Worm (Caenorhabditis elegans) whole organism, late embryonic: ENCODE measurements around the gene cyp-14A1.

Experiments used
- Y22D7AL.16 ChIP-seq: sonication (generic microtip); optimal IDR thresholded peaks from 2 replicates; lab custom pipeline; 2016; ENCODE audit warnings: missing genetic modification characterization, missing compliant biosample characterization
- ama-1 ChIP-seq: fragments of 150-350 bp; optimal IDR thresholded peaks from 2 replicates; lab custom pipeline; 2014
- ceh-18 ChIP-seq: sonication (generic microtip); optimal IDR thresholded peaks from 2 replicates; lab custom pipeline; 2016; ENCODE audit warnings: missing genetic modification characterization, missing compliant biosample characterization
- ceh-19 ChIP-seq: fragments of 200-800 bp; sonication (Bioruptor generic); optimal IDR thresholded peaks from 2 replicates; lab custom pipeline; 2018; ENCODE audit warnings: mild to moderate bottlenecking, missing genetic modification characterization, missing compliant biosample characterization
- ceh-22 ChIP-seq: sonication (generic microtip); optimal IDR thresholded peaks from 2 replicates; lab custom pipeline; 2017; ENCODE audit warnings: missing biosample characterization, missing genetic modification characterization
- ceh-48 ChIP-seq: sonication (generic microtip); optimal IDR thresholded peaks from 2 replicates; lab custom pipeline; 2016; ENCODE audit warnings: missing genetic modification characterization, inconsistent platforms, missing compliant biosample characterization
- ceh-9 ChIP-seq: sonication (generic microtip); optimal IDR thresholded peaks from 2 replicates; lab custom pipeline; 2016; ENCODE audit warnings: mild to moderate bottlenecking, missing genetic modification characterization, inconsistent platforms, missing compliant biosample characterization
- fkh-10 ChIP-seq: fragments of 150-350 bp; optimal IDR thresholded peaks from 2 replicates; lab custom pipeline; 2014; ENCODE audit warnings: missing biosample characterization, missing genetic modification reagents, missing genetic modification characterization
- hlh-13 ChIP-seq: fragments of 200-800 bp; sonication (Bioruptor generic); optimal IDR thresholded peaks from 2 replicates; lab custom pipeline; 2018; ENCODE audit warnings: mild to moderate bottlenecking, missing genetic modification characterization, missing compliant biosample characterization
- nhr-11 ChIP-seq: fragments of 150-350 bp; optimal IDR thresholded peaks from 2 replicates; lab custom pipeline; 2014; ENCODE audit warnings: missing biosample characterization, missing genetic modification characterization
- pat-9 ChIP-seq: fragments of 200-800 bp; sonication (Bioruptor generic); optimal IDR thresholded peaks from 2 replicates; lab custom pipeline; 2018; ENCODE audit warnings: mild to moderate bottlenecking, missing genetic modification characterization, moderate library complexity, missing compliant biosample characterization
- pqm-1 ChIP-seq: sonication (generic microtip); optimal IDR thresholded peaks from 2 replicates; lab custom pipeline; 2016; ENCODE audit warnings: missing genetic modification characterization, missing compliant biosample characterization
- sdc-2 ChIP-seq: sonication (generic microtip); optimal IDR thresholded peaks from 2 replicates; lab custom pipeline; 2016; ENCODE audit warnings: missing genotype, missing genetic modification characterization, missing compliant biosample characterization
- tbx-2 ChIP-seq: sonication (generic microtip); optimal IDR thresholded peaks from 2 replicates; lab custom pipeline; 2016; ENCODE audit warnings: missing genetic modification characterization, missing compliant biosample characterization

DNA sequence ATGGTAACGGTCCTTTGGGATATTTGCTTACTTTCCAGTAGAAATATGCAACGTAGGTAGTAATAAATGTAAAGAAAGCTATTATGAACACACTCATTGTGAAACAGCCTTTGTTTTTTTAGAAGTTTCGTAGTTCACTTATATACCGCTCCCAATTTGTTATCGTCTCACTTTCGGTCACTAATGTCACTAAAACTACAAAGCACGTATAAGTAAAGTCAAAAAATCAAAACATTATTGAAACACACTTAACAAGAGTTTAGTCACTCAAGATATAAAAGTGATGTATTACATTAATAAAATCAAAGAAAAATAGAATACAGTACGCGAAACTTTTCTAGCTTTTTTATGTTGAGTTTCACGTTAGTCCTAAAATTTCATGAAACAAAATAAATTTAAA, 6.9 kb upstream of the cyp-14A1 start, which contains the start of gene cyp-14A3:
- TF ChIP-seq ceh-22 (tag; lab: Kevin White, UChicago) (no peak), nhr-11 (tag; lab: Kevin White, UChicago) (no peak), tbx-2 (tag; lab: Kevin White, UChicago) (no peak), ceh-48 (tag; lab: Kevin White, UChicago) (no peak), ama-1 (lab: Kevin White, UChicago) (no peak), fkh-10 (no peak), ceh-9 (tag; lab: Kevin White, UChicago) (no peak), ceh-19 (no peak), hlh-13 (GFP tag; lab: Kevin White, UChicago) (no peak), pat-9 (tag; lab: Kevin White, UChicago) (no peak), Y22D7AL.16 (no peak), pqm-1 (tag; lab: Kevin White, UChicago) (no peak), ceh-18 (no peak), sdc-2 (tag; lab: Kevin White, UChicago) (no peak)
